Worm (Caenorhabditis elegans): ENCODE measurements around the gene dlc-2.
A peak's percentile ranks its signal among the peaks of the same experiment; 100 is the strongest.

dlc-2 gene

ce11 chrIV:12085120-12085519 is 26.3 kb downstream of the dlc-2 start, which contains the start of gene rbm-34:
rbm-34 (plus strand) TSS chrIV:12085420.
- no peak for TF ChIP-seq F57A8.1 (GFP tag; optimal IDR thresholded peaks at IDR 0.05)
- TF ChIP-seq ceh-58 (GFP tag; IDR thresholded peaks at IDR 0.05), result no peak
- TF ChIP-seq unc-62 (GFP tag; optimal IDR thresholded peaks at IDR 0.05), result no peak
- no peak for TF ChIP-seq let-526 (GFP tag; IDR thresholded peaks at IDR 0.05)
- no peak for TF ChIP-seq B0261.1 (tag; optimal IDR thresholded peaks at IDR 0.05)
- TF ChIP-seq lsl-1 (GFP tag; optimal IDR thresholded peaks at IDR 0.05), result no peak
- TF ChIP-seq attf-5 (GFP tag; optimal IDR thresholded peaks at IDR 0.05), result no peak
- TF ChIP-seq pbrm-1 (GFP tag; IDR thresholded peaks at IDR 0.05), result no peak
- no peak for TF ChIP-seq dpff-1 (tag; optimal IDR thresholded peaks at IDR 0.05)
- no peak for TF ChIP-seq akir-1 (GFP tag; optimal IDR thresholded peaks at IDR 0.05)
- no peak for TF ChIP-seq zfh-2 (GFP tag; conservative IDR thresholded peaks at IDR 0.05)
- no peak for TF ChIP-seq ztf-26 (tag; optimal IDR thresholded peaks at IDR 0.05)
- TF ChIP-seq egrh-3 (GFP tag; IDR thresholded peaks at IDR 0.05), result no peak
- no peak for TF ChIP-seq lin-40 (tag; optimal IDR thresholded peaks at IDR 0.05)

- TF ChIP-seq dox-1 (GFP tag; IDR thresholded peaks at IDR 0.05) (peak; percentile 20; the same call in 1 of the 2 replicates), hrde-1 (tag; optimal IDR thresholded peaks at IDR 0.05; ENCODE audit: borderline replicate concordance) (peak; percentile 65), ztf-26 (tag; optimal IDR thresholded peaks at IDR 0.05) (no peak)
These were observed 26.8 kb downstream of the dlc-2 start for ce11 chrIV:12084587-12084986.

ce11 chrIV:12084178-12084577 is 27.2 kb downstream of the dlc-2 start, which contains the start of gene repo-1:
repo-1 (plus strand) TSS chrIV:12084478.
- 0 out of 2 replicates have a peak, but pooled peaks have one; percentile 27 for TF ChIP-seq Y53G8AR.9 (GFP tag; conservative IDR thresholded peaks at IDR 0.05)
- no peak for TF ChIP-seq Y56A3A.18 (GFP tag; IDR thresholded peaks at IDR 0.05)

- no peak for TF ChIP-seq repo-1 (tag; optimal IDR thresholded peaks at IDR 0.05)
- no peak for TF ChIP-seq fkh-3 (tag; optimal IDR thresholded peaks at IDR 0.05)
- no peak for TF ChIP-seq tbp1 (GFP tag; optimal IDR thresholded peaks at IDR 0.05)
- TF ChIP-seq F39B2.1 (GFP tag; IDR thresholded peaks at IDR 0.05), result no peak
- TF ChIP-seq D2030.7 (GFP tag; IDR thresholded peaks at IDR 0.05), result no peak
- no peak for TF ChIP-seq hlh-12 (tag; optimal IDR thresholded peaks at IDR 0.05)
- no peak for TF ChIP-seq K12H6.12 (tag; optimal IDR thresholded peaks at IDR 0.05)
These were observed 30.6 kb downstream of the dlc-2 start for ce11 chrIV:12080807-12081206.

ce11 chrIV:12078907-12079523 is 32.4 kb downstream of the dlc-2 start, which contains the start of gene lex-1:
lex-1 (plus strand) TSS chrIV:12079473.
- TF ChIP-seq F39B2.1 (GFP tag; IDR thresholded peaks at IDR 0.05), result no peak
- no peak for TF ChIP-seq fkh-3 (tag; optimal IDR thresholded peaks at IDR 0.05)
- no peak for TF ChIP-seq tbx-9 (tag; optimal IDR thresholded peaks at IDR 0.05; ENCODE audit: borderline replicate concordance)
- no peak for TF ChIP-seq B0035.1 (tag; optimal IDR thresholded peaks at IDR 0.05)
- peak; percentile 61 for TF ChIP-seq attf-5 (GFP tag; optimal IDR thresholded peaks at IDR 0.05)
- TF ChIP-seq F22D6.2 (tag; optimal IDR thresholded peaks at IDR 0.05), result no peak
- TF ChIP-seq C06A6.2 (GFP tag; conservative IDR thresholded peaks at IDR 0.05), result no peak
- TF ChIP-seq attf-6 (GFP tag; IDR thresholded peaks at IDR 0.05), result no peak
- TF ChIP-seq mcd-1 (GFP tag; IDR thresholded peaks at IDR 0.05), result peak; percentile 71
- TF ChIP-seq ztf-26 (tag; optimal IDR thresholded peaks at IDR 0.05), result no peak
- no peak for TF ChIP-seq chd-7 (tag; optimal IDR thresholded peaks at IDR 0.05)
- no peak for TF ChIP-seq sptf-2 (GFP tag; optimal IDR thresholded peaks at IDR 0.05)
- TF ChIP-seq lin-35 (GFP tag; optimal IDR thresholded peaks at IDR 0.05), result peak in 1 of 3 experiments; percentile 21
- TF ChIP-seq B0019.2 (GFP tag; conservative IDR thresholded peaks at IDR 0.05), result no peak
- TF ChIP-seq C17E4.6 (GFP tag; IDR thresholded peaks at IDR 0.05), result no peak
- TF ChIP-seq ekl-4 (GFP tag; IDR thresholded peaks at IDR 0.05), result no peak
- no peak for TF ChIP-seq K11D2.4 (GFP tag; IDR thresholded peaks at IDR 0.05)
- TF ChIP-seq F52B5.7 (tag; optimal IDR thresholded peaks at IDR 0.05), result no peak
- no peak for TF ChIP-seq gei-17 (GFP tag; optimal IDR thresholded peaks at IDR 0.05)
- no peak for TF ChIP-seq Y95B8A.8 (GFP tag; IDR thresholded peaks at IDR 0.05)
- no peak for TF ChIP-seq dpff-1 (tag; optimal IDR thresholded peaks at IDR 0.05)
- peak; percentile 26 for TF ChIP-seq lin-54 (GFP tag; optimal IDR thresholded peaks at IDR 0.05)

Measured in whole organism, young adult.